Worm (Caenorhabditis elegans) whole organism, L2 larva: ENCODE results near the gene clec-153.
A peak's percentile ranks its signal among the peaks of the same experiment; 100 is the strongest.

Experiments
- C34F6.9 ChIP-seq: fragments of 150-350 bp; optimal IDR thresholded peaks from 2 replicates; lab custom pipeline; 2014; ENCODE audit warnings: missing biosample characterization, missing genetic modification characterization
- F13H6.1 ChIP-seq: sonication (generic microtip); optimal IDR thresholded peaks from 2 replicates; lab custom pipeline; 2016; ENCODE audit warnings: missing genetic modification characterization, missing compliant biosample characterization
- R02D3.7 ChIP-seq: fragments of 150-350 bp; optimal IDR thresholded peaks from 2 replicates; lab custom pipeline; 2014; ENCODE audit warnings: missing biosample characterization, missing genetic modification characterization
- Y55F3AM.14 ChIP-seq: fragments of 200-800 bp; sonication (Bioruptor generic); optimal IDR thresholded peaks from 2 replicates; lab custom pipeline; 2018; ENCODE audit warnings: mild to moderate bottlenecking, missing genetic modification characterization, missing compliant biosample characterization
- ZK546.5 ChIP-seq: sonication (generic microtip); optimal IDR thresholded peaks from 2 replicates; lab custom pipeline; 2017; ENCODE audit warnings: missing biosample characterization, missing genetic modification characterization
- aly-2 ChIP-seq: fragments of 150-350 bp; optimal IDR thresholded peaks from 2 replicates; lab custom pipeline; 2014; ENCODE audit warnings: missing biosample characterization, missing genetic modification characterization
- ama-1 ChIP-seq: fragments of 150-350 bp; optimal IDR thresholded peaks from 2 replicates; lab custom pipeline; 2018; ENCODE audit warnings: inconsistent platforms
- blmp-1 ChIP-seq: sonication (generic microtip); optimal IDR thresholded peaks from 2 replicates; lab custom pipeline; 2017; ENCODE audit warnings: missing genetic modification characterization, mild to moderate bottlenecking, missing compliant biosample characterization, antibody characterized with exemption, moderate library complexity; ENCODE audit not compliant: insufficient read depth
- ceh-82 ChIP-seq: fragments of 150-350 bp; optimal IDR thresholded peaks from 2 replicates; lab custom pipeline; 2014; ENCODE audit warnings: missing biosample characterization, missing genetic modification characterization
- crh-2 ChIP-seq: sonication (generic microtip); optimal IDR thresholded peaks from 2 replicates; lab custom pipeline; 2017; ENCODE audit warnings: missing biosample characterization, missing genetic modification characterization
- dmd-4 ChIP-seq: sonication (generic microtip); optimal IDR thresholded peaks from 2 replicates; lab custom pipeline; 2017; ENCODE audit warnings: missing biosample characterization, missing genetic modification characterization
- elt-1 ChIP-seq: fragments of 150-350 bp; optimal IDR thresholded peaks from 2 replicates; lab custom pipeline; 2014; ENCODE audit warnings: missing biosample characterization, missing genetic modification characterization
- elt-3 ChIP-seq: sonication (generic microtip); optimal IDR thresholded peaks from 2 replicates; lab custom pipeline; 2017; ENCODE audit warnings: missing biosample characterization, missing genetic modification characterization
- fos-1 ChIP-seq: fragments of 150-350 bp; optimal IDR thresholded peaks from 2 replicates; lab custom pipeline; 2014; ENCODE audit warnings: missing biosample characterization, missing genetic modification characterization
- gmeb-1 ChIP-seq: fragments of 150-350 bp; optimal IDR thresholded peaks from 2 replicates; lab custom pipeline; 2014; ENCODE audit warnings: missing biosample characterization, missing genetic modification characterization
- lin-11 ChIP-seq: fragments of 150-350 bp; sonication (generic microtip); optimal IDR thresholded peaks from 2 replicates; lab custom pipeline; 2014; ENCODE audit warnings: missing biosample characterization, missing genetic modification characterization, inconsistent platforms, mixed read lengths
- lin-13 ChIP-seq: fragments of 150-350 bp; optimal IDR thresholded peaks from 2 replicates; lab custom pipeline; 2014; ENCODE audit warnings: missing biosample characterization, missing genetic modification reagents, missing genetic modification characterization
- lin-39 ChIP-seq: fragments of 150-350 bp; optimal IDR thresholded peaks from 2 replicates; lab custom pipeline; 2014; ENCODE audit warnings: missing biosample characterization, missing genetic modification reagents, missing genetic modification characterization
- lsy-2 ChIP-seq, 2 experiments: fragments of 150-350 bp in 1 of 2; sonication (generic microtip) in 1 of 2; optimal IDR thresholded peaks; 2 replicates each; lab custom pipeline; 2014 to 2017; ENCODE audit warnings: missing biosample characterization in 2 of 2, missing genetic modification characterization in 2 of 2
- mab-5 ChIP-seq: fragments of 150-350 bp; optimal IDR thresholded peaks from 2 replicates; lab custom pipeline; 2014; ENCODE audit warnings: missing biosample characterization, missing genetic modification characterization
- mbf-1 ChIP-seq: sonication (generic microtip); optimal IDR thresholded peaks from 2 replicates; lab custom pipeline; 2017; ENCODE audit warnings: missing biosample characterization, missing genetic modification characterization
- mdl-1 ChIP-seq, 2 experiments: fragments of 150-350 bp in 1 of 2; sonication (generic microtip) in 1 of 2; optimal IDR thresholded peaks; 2 replicates each; lab custom pipeline; 2017; ENCODE audit warnings: missing biosample characterization in 2 of 2, missing genetic modification characterization in 2 of 2
- nhr-129 ChIP-seq: fragments of 150-350 bp; optimal IDR thresholded peaks from 2 replicates; lab custom pipeline; 2014; ENCODE audit warnings: missing biosample characterization, missing genetic modification characterization
- nhr-21 ChIP-seq: fragments of 150-350 bp; optimal IDR thresholded peaks from 2 replicates; lab custom pipeline; 2014; ENCODE audit warnings: missing biosample characterization, missing genetic modification characterization
- nhr-23 ChIP-seq: fragments of 150-350 bp; optimal IDR thresholded peaks from 2 replicates; lab custom pipeline; 2014; ENCODE audit warnings: missing biosample characterization, missing genetic modification reagents, missing genetic modification characterization
- nhr-25 ChIP-seq: fragments of 150-350 bp; sonication (generic microtip); optimal IDR thresholded peaks from 3 replicates; lab custom pipeline; 2014; ENCODE audit warnings: missing biosample characterization, missing genetic modification characterization
- nhr-6 ChIP-seq: fragments of 150-350 bp; optimal IDR thresholded peaks from 2 replicates; lab custom pipeline; 2014; ENCODE audit warnings: missing biosample characterization, missing genetic modification characterization
- nhr-77 ChIP-seq: fragments of 150-350 bp; optimal IDR thresholded peaks from 2 replicates; lab custom pipeline; 2014; ENCODE audit warnings: missing biosample characterization, missing genetic modification characterization
- sem-4 ChIP-seq: fragments of 150-350 bp; optimal IDR thresholded peaks from 2 replicates; lab custom pipeline; 2014; ENCODE audit warnings: missing biosample characterization, missing genetic modification reagents, missing genetic modification characterization
- sma-3 ChIP-seq: sonication (generic microtip); optimal IDR thresholded peaks from 2 replicates; lab custom pipeline; 2016; ENCODE audit warnings: missing genetic modification reagents, missing genetic modification characterization, missing compliant biosample characterization
- sma-9 ChIP-seq, 2 experiments: fragments of 150-350 bp in 1 of 2; sonication (generic microtip) in 1 of 2; optimal IDR thresholded peaks; 2 replicates each; lab custom pipeline; 2014 to 2016; ENCODE audit warnings: missing genetic modification characterization in 2 of 2, mild to moderate bottlenecking in 1 of 2, missing biosample characterization in 1 of 2, missing compliant biosample characterization in 1 of 2, missing genetic modification reagents in 1 of 2, moderate library complexity in 1 of 2
- snpc-4 ChIP-seq: fragments of 150-350 bp; optimal IDR thresholded peaks from 2 replicates; lab custom pipeline; 2014; ENCODE audit warnings: missing biosample characterization, missing genetic modification characterization
- unc-55 ChIP-seq: fragments of 150-350 bp; sonication (generic microtip); optimal IDR thresholded peaks from 3 replicates; lab custom pipeline; 2014; ENCODE audit warnings: missing biosample characterization, missing genetic modification reagents, missing genetic modification characterization
- unc-62 ChIP-seq: fragments of 150-350 bp; optimal IDR thresholded peaks from 2 replicates; lab custom pipeline; 2014; ENCODE audit warnings: missing biosample characterization, missing genetic modification reagents, missing genetic modification characterization
- zag-1 ChIP-seq: fragments of 150-350 bp; optimal IDR thresholded peaks from 2 replicates; lab custom pipeline; 2014; ENCODE audit warnings: missing biosample characterization, missing genetic modification characterization
- ztf-1 ChIP-seq: fragments of 200-800 bp; sonication (Bioruptor generic); conservative IDR thresholded peaks from 2 replicates; pipeline ENCODE4 v1.3.6; 2022; ENCODE audit warnings: missing genetic modification characterization, missing compliant biosample characterization
- ztf-11 ChIP-seq: sonication (generic microtip); optimal IDR thresholded peaks from 2 replicates; lab custom pipeline; 2017; ENCODE audit warnings: missing biosample characterization, missing genetic modification characterization
- ztf-4 ChIP-seq: fragments of 150-350 bp; optimal IDR thresholded peaks from 2 replicates; lab custom pipeline; 2014; ENCODE audit warnings: missing biosample characterization, missing genetic modification characterization

clec-153 gene

ce11 chrIII:4649811-4650544, 14.9 kb downstream of the clec-153 start, which contains the start of gene ppm-2:
ppm-2 (plus strand) TSS chrIII:4650494.
- no peak for TF ChIP-seq ztf-1 (GFP tag; lab: Robert Waterston, UW)
- TF ChIP-seq nhr-77 (tag; lab: Kevin White, UChicago) = no peak
- TF ChIP-seq mdl-1 (tag; optimal IDR thresholded peaks at IDR 0.05; lab: Kevin White, UChicago) = no peak
- no peak for TF ChIP-seq nhr-25
- TF ChIP-seq unc-62 (GFP tag; lab: Kevin White, UChicago) = no peak
- peak; percentile 64 for TF ChIP-seq sma-9 (GFP tag; optimal IDR thresholded peaks at IDR 0.05; lab: Kevin White, UChicago)
- TF ChIP-seq sma-9 (tag; optimal IDR thresholded peaks at IDR 0.05; lab: Kevin White, UChicago) = no peak
- TF ChIP-seq mbf-1 = no peak
- TF ChIP-seq gmeb-1 (tag; lab: Kevin White, UChicago) = peak; percentile 52
- TF ChIP-seq lin-13 (GFP tag; lab: Kevin White, UChicago) = no peak
- no peak for TF ChIP-seq lin-11 (tag; lab: Kevin White, UChicago)
- peak; percentile 35 for TF ChIP-seq fos-1 (tag; lab: Kevin White, UChicago)
- peak; percentile 36 for TF ChIP-seq ama-1 (lab: Kevin White, UChicago)
- TF ChIP-seq nhr-129 = no peak
- peak; percentile 7 for TF ChIP-seq ztf-4 (tag; lab: Kevin White, UChicago)
- no peak for TF ChIP-seq blmp-1 (tag; lab: Kevin White, UChicago)
- peak; percentile 0 for TF ChIP-seq sma-3 (GFP tag; lab: Kevin White, UChicago)

DNA sequence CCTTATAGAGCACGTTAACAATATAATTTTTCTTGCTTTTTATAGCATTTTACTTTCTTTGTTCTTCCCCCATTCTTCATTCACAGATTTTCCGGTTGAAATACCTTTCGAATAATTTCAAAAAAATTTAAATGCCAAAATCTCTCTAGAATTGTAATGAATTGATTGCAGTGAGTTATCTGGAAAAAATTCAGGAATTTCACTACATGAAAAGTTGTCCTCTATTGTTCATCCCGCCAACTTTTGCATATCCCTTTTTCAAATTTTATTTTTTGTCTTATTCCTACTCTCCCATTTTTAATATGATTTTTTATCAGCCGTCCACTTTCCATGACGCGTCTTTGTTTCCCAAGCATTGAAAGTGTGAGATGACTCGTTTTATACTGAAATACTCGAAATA, 18.3 kb downstream of the clec-153 start:
- TF ChIP-seq ceh-82 (tag; lab: Kevin White, UChicago) = no peak
- no peak for TF ChIP-seq mab-5 (tag; lab: Kevin White, UChicago)

DNA sequence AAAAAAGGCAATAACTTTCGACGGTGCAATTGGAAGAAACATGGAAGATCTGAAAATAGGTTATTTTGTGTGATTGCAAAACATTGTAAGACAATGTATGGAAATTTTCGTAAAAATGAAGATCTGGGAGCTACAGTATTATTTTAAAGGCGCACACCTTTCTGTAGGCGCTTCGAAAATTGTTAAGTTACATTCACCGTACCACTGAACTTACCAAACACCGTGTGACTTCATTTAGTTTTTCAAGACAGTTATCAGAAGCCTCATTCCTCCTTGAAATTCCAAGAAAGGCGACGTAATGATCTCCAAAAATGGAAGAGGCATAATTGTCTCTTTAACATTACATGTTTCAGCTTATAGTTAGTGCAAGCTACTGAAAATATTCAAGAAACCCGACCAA, 18.9 kb downstream of the clec-153 start:
- TF ChIP-seq ztf-4 (tag; lab: Kevin White, UChicago) (peak; percentile 17), ZK546.5 (tag; lab: Kevin White, UChicago) (no peak), crh-2 (tag; lab: Kevin White, UChicago) (no peak), F13H6.1 (tag; lab: Kevin White, UChicago) (no peak), mdl-1 (tag; optimal IDR thresholded peaks at IDR 0.05; lab: Kevin White, UChicago) (no peak), sma-9 (GFP tag; optimal IDR thresholded peaks at IDR 0.05; lab: Kevin White, UChicago) (no peak), sma-9 (tag; optimal IDR thresholded peaks at IDR 0.05; lab: Kevin White, UChicago) (no peak), Y55F3AM.14 (GFP tag; lab: Kevin White, UChicago) (no peak), nhr-6 (tag; lab: Kevin White, UChicago) (no peak)

- TF ChIP-seq dmd-4 (tag; lab: Kevin White, UChicago) (no peak), ztf-1 (GFP tag; lab: Robert Waterston, UW) (no peak), sma-9 (GFP tag; optimal IDR thresholded peaks at IDR 0.05; lab: Kevin White, UChicago) (no peak), sma-9 (tag; optimal IDR thresholded peaks at IDR 0.05; lab: Kevin White, UChicago) (no peak), elt-1 (tag; lab: Kevin White, UChicago) (no peak)
- TF ChIP-seq, all 48 proteins: peak for 0
These were observed 20.4 kb downstream of the clec-153 start, which contains the start of gene T23F11.2 for ce11 chrIII:4655402-4655801. T23F11.2 (minus strand) TSS chrIII:4655502.

ce11 chrIII:4656415-4656814, 21.4 kb downstream of the clec-153 start:
- TF ChIP-seq nhr-21 (tag; lab: Kevin White, UChicago) = no peak
- TF ChIP-seq nhr-6 (tag; lab: Kevin White, UChicago) = no peak
- no peak for TF ChIP-seq R02D3.7 (tag; lab: Kevin White, UChicago)
- TF ChIP-seq unc-55 = peak; percentile 91
- peak; percentile 83 for TF ChIP-seq C34F6.9 (tag; lab: Kevin White, UChicago)
- no peak for TF ChIP-seq fos-1 (tag; lab: Kevin White, UChicago)
- TF ChIP-seq nhr-25 = no peak
- peak; percentile 42 for TF ChIP-seq sem-4 (tag; lab: Kevin White, UChicago)
- TF ChIP-seq ZK546.5 (tag; lab: Kevin White, UChicago) = no peak
- TF ChIP-seq ztf-1 (GFP tag; lab: Robert Waterston, UW) = no peak
- TF ChIP-seq lin-39 = no peak
- TF ChIP-seq lsy-2 (tag; optimal IDR thresholded peaks at IDR 0.05; lab: Kevin White, UChicago) = peak; percentile 55 to 70
- TF ChIP-seq F13H6.1 (tag; lab: Kevin White, UChicago) = peak; percentile 63
- no peak for TF ChIP-seq elt-3 (tag; lab: Kevin White, UChicago)
- TF ChIP-seq nhr-129 = peak; percentile 68
- no peak for TF ChIP-seq unc-62 (GFP tag; lab: Kevin White, UChicago)
- TF ChIP-seq crh-2 (tag; lab: Kevin White, UChicago) = peak; percentile 72
- TF ChIP-seq Y55F3AM.14 (GFP tag; lab: Kevin White, UChicago) = peak; percentile 69
- TF ChIP-seq sma-3 (GFP tag; lab: Kevin White, UChicago) = no peak
- no peak for TF ChIP-seq nhr-23 (tag; lab: Kevin White, UChicago)
- TF ChIP-seq dmd-4 (tag; lab: Kevin White, UChicago) = no peak
- peak; percentile 35 for TF ChIP-seq sma-9 (GFP tag; optimal IDR thresholded peaks at IDR 0.05; lab: Kevin White, UChicago)
- TF ChIP-seq sma-9 (tag; optimal IDR thresholded peaks at IDR 0.05; lab: Kevin White, UChicago) = no peak
- no peak for TF ChIP-seq nhr-77 (tag; lab: Kevin White, UChicago)
- TF ChIP-seq zag-1 (tag; lab: Kevin White, UChicago) = peak; percentile 88
- TF ChIP-seq mab-5 (tag; lab: Kevin White, UChicago) = peak; percentile 40
- TF ChIP-seq aly-2 (tag; lab: Kevin White, UChicago) = no peak
- TF ChIP-seq lin-13 (GFP tag; lab: Kevin White, UChicago) = peak; percentile 36
- TF ChIP-seq snpc-4 (tag; lab: Kevin White, UChicago) = peak; percentile 28
- no peak for TF ChIP-seq blmp-1 (tag; lab: Kevin White, UChicago)
- no peak for TF ChIP-seq ama-1 (lab: Kevin White, UChicago)
- no peak for TF ChIP-seq ceh-82 (tag; lab: Kevin White, UChicago)
- TF ChIP-seq ztf-11 = no peak
- peak; percentile 70 for TF ChIP-seq lin-11 (tag; lab: Kevin White, UChicago)
